Fruit fly (Drosophila melanogaster) whole organism, embryonic: ENCODE results near the gene Mccc1.

Experiments
- BtbVII ChIP-seq: fragments of 200-800 bp; sonication (Bioruptor generic); optimal IDR thresholded peaks from 3 replicates; lab custom pipeline; 2017; ENCODE audit warnings: missing biosample characterization, mild to moderate bottlenecking, missing genetic modification characterization
- CG10462 ChIP-seq: fragments of 200-800 bp; sonication (Bioruptor generic); optimal IDR thresholded peaks from 2 replicates; lab custom pipeline; 2016; ENCODE audit warnings: missing biosample characterization, missing genetic modification characterization
- CG10543 ChIP-seq: fragments of 200-800 bp; sonication (Bioruptor generic); optimal IDR thresholded peaks from 3 replicates; lab custom pipeline; 2017; ENCODE audit warnings: missing biosample characterization, mild to moderate bottlenecking, missing genetic modification characterization, moderate library complexity
- CG11504 ChIP-seq: fragments of 200-800 bp; sonication (Bioruptor generic); optimal IDR thresholded peaks from 3 replicates; lab custom pipeline; 2019; ENCODE audit warnings: missing biosample characterization, mild to moderate bottlenecking, missing genetic modification characterization, moderate library complexity
- CG11560 ChIP-seq: fragments of 200-800 bp; sonication (Bioruptor generic); IDR thresholded peaks from 3 replicates; pipeline ENCODE4 v1.3.6; 2022; ENCODE audit warnings: missing biosample characterization, missing genetic modification characterization
- CG12236 ChIP-seq: fragments of 200-800 bp; sonication (Bioruptor generic); optimal IDR thresholded peaks from 2 replicates; lab custom pipeline; 2016; ENCODE audit warnings: missing biosample characterization, missing genetic modification characterization
- CG13775 ChIP-seq: fragments of 200-800 bp; sonication (Bioruptor generic); optimal IDR thresholded peaks from 3 replicates; lab custom pipeline; 2017; ENCODE audit warnings: missing biosample characterization, mild to moderate bottlenecking, missing genetic modification characterization
- CG14710 ChIP-seq: fragments of 200-800 bp; sonication (Bioruptor generic); optimal IDR thresholded peaks from 3 replicates; lab custom pipeline; 2019; ENCODE audit warnings: missing biosample characterization, mild to moderate bottlenecking, missing genetic modification characterization, moderate library complexity
- CG15269 ChIP-seq: fragments of 200-800 bp; sonication (Bioruptor generic); optimal IDR thresholded peaks from 2 replicates; lab custom pipeline; 2018; ENCODE audit warnings: missing biosample characterization, mild to moderate bottlenecking, missing genetic modification characterization, moderate library complexity
- CG1647 ChIP-seq: fragments of 200-800 bp; sonication (Bioruptor generic); optimal IDR thresholded peaks from 3 replicates; lab custom pipeline; 2016; ENCODE audit warnings: missing biosample characterization, missing genetic modification characterization
- CG16779 ChIP-seq: fragments of 200-800 bp; sonication (Bioruptor generic); IDR thresholded peaks from 2 replicates; pipeline ENCODE4 v1.3.6; 2022; ENCODE audit warnings: missing biosample characterization, missing genetic modification characterization
- CG1792 ChIP-seq: fragments of 200-800 bp; sonication (Bioruptor generic); optimal IDR thresholded peaks from 2 replicates; lab custom pipeline; 2016; ENCODE audit warnings: missing biosample characterization, missing genetic modification characterization
- CG18599 ChIP-seq: fragments of 200-800 bp; sonication (Bioruptor generic); optimal IDR thresholded peaks from 3 replicates; lab custom pipeline; 2017; ENCODE audit warnings: missing biosample characterization, missing genetic modification characterization, mild to moderate bottlenecking, moderate library complexity, missing genetic modification reagents
- CG4328 ChIP-seq: fragments of 200-800 bp; sonication (Bioruptor generic); optimal IDR thresholded peaks from 3 replicates; lab custom pipeline; 2017; ENCODE audit warnings: missing biosample characterization, missing genetic modification reagents, missing genetic modification characterization
- CG6765 ChIP-seq: fragments of 200-800 bp; sonication (Bioruptor generic); optimal IDR thresholded peaks from 3 replicates; lab custom pipeline; 2017; ENCODE audit warnings: missing biosample characterization, mild to moderate bottlenecking, missing genetic modification characterization
- CG7271 ChIP-seq: fragments of 200-800 bp; sonication (Bioruptor generic); optimal IDR thresholded peaks from 2 replicates; lab custom pipeline; 2018; ENCODE audit warnings: missing biosample characterization, mild to moderate bottlenecking, missing genetic modification characterization, moderate library complexity
- CG7372 ChIP-seq: fragments of 200-800 bp; sonication (Bioruptor generic); IDR thresholded peaks from 2 replicates; pipeline ENCODE4 v1.3.6; 2022; ENCODE audit warnings: missing biosample characterization, missing genetic modification characterization
- CG8089 ChIP-seq: fragments of 200-800 bp; sonication (Bioruptor generic); optimal IDR thresholded peaks from 3 replicates; lab custom pipeline; 2016; ENCODE audit warnings: missing biosample characterization, missing genetic modification characterization
- CG9932 ChIP-seq: fragments of 200-800 bp; sonication (Bioruptor generic); IDR thresholded peaks from 2 replicates; pipeline ENCODE4 v1.3.6; 2022; ENCODE audit warnings: missing biosample characterization, missing genetic modification characterization
- Chrac-16 ChIP-seq: fragments of 200-800 bp; sonication (Bioruptor generic); optimal IDR thresholded peaks from 3 replicates; lab custom pipeline; 2016; ENCODE audit warnings: missing biosample characterization, missing genetic modification characterization
- CoRest ChIP-seq: fragments of 200-800 bp; sonication (Bioruptor generic); optimal IDR thresholded peaks from 3 replicates; lab custom pipeline; 2018; ENCODE audit warnings: missing biosample characterization, mild to moderate bottlenecking, missing genetic modification characterization, moderate library complexity
- Deaf1 ChIP-seq: fragments of 200-800 bp; optimal IDR thresholded peaks from 3 replicates; lab custom pipeline; 2019; ENCODE audit warnings: missing biosample characterization, mild to moderate bottlenecking, missing genetic modification characterization, moderate library complexity
- Fer1 ChIP-seq: fragments of 200-800 bp; sonication (Bioruptor generic); optimal IDR thresholded peaks from 2 replicates; lab custom pipeline; 2017; ENCODE audit warnings: missing biosample characterization, mild to moderate bottlenecking, missing genetic modification characterization
- H15 ChIP-seq: fragments of 200-800 bp; sonication (Bioruptor generic); IDR thresholded peaks from 3 replicates; pipeline ENCODE4 v1.3.6; 2022; ENCODE audit warnings: missing biosample characterization, missing genetic modification characterization
- Kr ChIP-seq: fragments of 200-800 bp; sonication (Bioruptor generic); optimal IDR thresholded peaks from 2 replicates; lab custom pipeline; 2017; ENCODE audit warnings: missing biosample characterization, mild to moderate bottlenecking, missing genetic modification characterization
- Lpt ChIP-seq: fragments of >200 bp; optimal IDR thresholded peaks from 2 replicates; lab custom pipeline; 2018; ENCODE audit warnings: missing biosample characterization, missing genetic modification characterization
- Spps ChIP-seq: fragments of 200-800 bp; sonication (Bioruptor generic); optimal IDR thresholded peaks from 2 replicates; lab custom pipeline; 2018; ENCODE audit warnings: missing biosample characterization, mild to moderate bottlenecking, missing genetic modification characterization
- Stat92E ChIP-seq, 3 experiments: fragments of >200 bp in 2 of 3; fragments of 200-800 bp in 1 of 3; sonication (Bioruptor generic) in 1 of 3; optimal IDR thresholded peaks; 2 replicates each; lab custom pipeline; 2017 to 2019; ENCODE audit warnings: missing biosample characterization in 3 of 3, missing genetic modification characterization in 3 of 3, mild to moderate bottlenecking in 1 of 3, moderate library complexity in 1 of 3
- Trl ChIP-seq, 3 experiments: fragments of >200 bp in 2 of 3; fragments of 200-800 bp in 1 of 3; sonication (Bioruptor generic) in 1 of 3; optimal IDR thresholded peaks; 2 replicates in 1 of 3; 3 replicates in 2 of 3; lab custom pipeline; 2016 to 2017; ENCODE audit warnings: missing biosample characterization in 1 of 3, missing genetic modification characterization in 1 of 3
- Usf ChIP-seq: fragments of 200-800 bp; sonication (Bioruptor generic); optimal IDR thresholded peaks from 2 replicates; lab custom pipeline; 2017; ENCODE audit warnings: missing genotype, missing biosample characterization, missing genetic modification characterization
- abd-A ChIP-seq: fragments of 200-800 bp; sonication (Bioruptor generic); optimal IDR thresholded peaks from 3 replicates; lab custom pipeline; 2019; ENCODE audit warnings: missing biosample characterization, mild to moderate bottlenecking, missing genetic modification characterization, moderate library complexity
- ato ChIP-seq: fragments of 200-800 bp; sonication (Bioruptor generic); IDR thresholded peaks from 2 replicates; pipeline ENCODE4 v1.3.6; 2022; ENCODE audit warnings: missing biosample characterization, missing genetic modification characterization; ENCODE audit not compliant: partially characterized antibody
- cato ChIP-seq: fragments of 200-800 bp; sonication (Bioruptor generic); optimal IDR thresholded peaks from 2 replicates; lab custom pipeline; 2016; ENCODE audit warnings: missing biosample characterization, missing genetic modification characterization, borderline replicate concordance
- chinmo ChIP-seq: fragments of 200-800 bp; sonication (Bioruptor generic); IDR thresholded peaks from 4 replicates; pipeline ENCODE4 v1.3.6; 2022; ENCODE audit warnings: missing biosample characterization, missing genetic modification characterization; ENCODE audit not compliant: partially characterized antibody
- crol ChIP-seq: fragments of 200-800 bp; sonication (Bioruptor generic); IDR thresholded peaks from 2 replicates; pipeline ENCODE4 v1.3.6; 2022; ENCODE audit warnings: missing biosample characterization, missing genetic modification characterization
- disco-r ChIP-seq: fragments of 200-800 bp; sonication (Bioruptor generic); optimal IDR thresholded peaks from 2 replicates; lab custom pipeline; 2016; ENCODE audit warnings: missing biosample characterization, missing genetic modification characterization
- dmrt99B ChIP-seq: fragments of 200-800 bp; sonication (Bioruptor generic); optimal IDR thresholded peaks from 2 replicates; lab custom pipeline; 2018; ENCODE audit warnings: missing biosample characterization, mild to moderate bottlenecking, missing genetic modification characterization, moderate library complexity
- gce ChIP-seq: fragments of 200-800 bp; sonication (Bioruptor generic); IDR thresholded peaks from 3 replicates; pipeline ENCODE4 v1.3.6; 2022; ENCODE audit warnings: missing biosample characterization, missing genetic modification characterization
- knrl ChIP-seq: fragments of 200-800 bp; sonication (Bioruptor generic); IDR thresholded peaks from 3 replicates; pipeline ENCODE4 v1.3.6; 2022; ENCODE audit warnings: missing biosample characterization, missing genetic modification characterization; ENCODE audit not compliant: partially characterized antibody
- lmd ChIP-seq: fragments of 200-800 bp; sonication (Bioruptor generic); IDR thresholded peaks from 2 replicates; pipeline ENCODE4 v1.3.6; 2022; ENCODE audit warnings: missing biosample characterization, missing genetic modification characterization
- nerfin-1 ChIP-seq: fragments of 200-800 bp; sonication (Bioruptor generic); optimal IDR thresholded peaks from 3 replicates; lab custom pipeline; 2019; ENCODE audit warnings: missing biosample characterization, mild to moderate bottlenecking, missing genetic modification characterization, moderate library complexity
- nmo ChIP-seq: fragments of 200-800 bp; sonication (Bioruptor generic); optimal IDR thresholded peaks from 2 replicates; lab custom pipeline; 2018; ENCODE audit warnings: missing biosample characterization, mild to moderate bottlenecking, missing genetic modification characterization, moderate library complexity
- repo ChIP-seq: fragments of 200-800 bp; sonication (Bioruptor generic); optimal IDR thresholded peaks from 2 replicates; lab custom pipeline; 2016; ENCODE audit warnings: missing biosample characterization, missing genetic modification characterization
- rib ChIP-seq: fragments of 200-800 bp; sonication (Bioruptor generic); IDR thresholded peaks from 2 replicates; pipeline ENCODE4 v1.3.6; 2022; ENCODE audit warnings: missing biosample characterization, missing genetic modification characterization
- slp2 ChIP-seq: fragments of 200-800 bp; sonication (Bioruptor generic); optimal IDR thresholded peaks from 2 replicates; lab custom pipeline; 2016; ENCODE audit warnings: missing biosample characterization, missing genetic modification characterization
- twi ChIP-seq: fragments of 200-800 bp; optimal IDR thresholded peaks from 2 replicates; lab custom pipeline; 2019; ENCODE audit warnings: missing biosample characterization, mild to moderate bottlenecking, missing genetic modification characterization, moderate library complexity
- zen2 ChIP-seq: fragments of 200-800 bp; sonication (Bioruptor generic); IDR thresholded peaks from 3 replicates; pipeline ENCODE4 v1.3.6; 2022; ENCODE audit warnings: missing biosample characterization, missing genetic modification characterization; ENCODE audit not compliant: partially characterized antibody
- zfh1 ChIP-seq: fragments of 200-800 bp; sonication (Bioruptor generic); IDR thresholded peaks from 3 replicates; pipeline ENCODE4 v1.3.6; 2022; ENCODE audit warnings: missing biosample characterization, missing genetic modification characterization

The Mccc1 gene

dm6 chr3R:31824200-31824599 is 30.5 kb upstream of the Mccc1 start (continued):
- TF ChIP-seq slp2 (GFP tag; lab: Kevin White, UChicago) (no peak), disco-r (GFP tag; lab: Kevin White, UChicago) (no peak)
- TF ChIP-seq, all 482 proteins: peak for 10

dm6 chr3R:31822462-31822861 is 28.8 kb upstream of the Mccc1 start:
- 0 out of 2 replicates have a peak, but pooled peaks have one; percentile 33 for TF ChIP-seq crol (GFP tag; lab: Robert Waterston, UW)
- TF ChIP-seq Trl (optimal IDR thresholded peaks at IDR 0.05; lab: Kevin White, UChicago), result peak; percentile 29 to 61
- TF ChIP-seq Trl (GFP tag; optimal IDR thresholded peaks at IDR 0.05; lab: Kevin White, UChicago), result no peak
- no peak for TF ChIP-seq CG11504 (tag; lab: Kevin White, UChicago)
- no peak for TF ChIP-seq repo (GFP tag; lab: Kevin White, UChicago)
- TF ChIP-seq CG13775 (GFP tag; lab: Kevin White, UChicago), result no peak
- TF ChIP-seq CG10543 (GFP tag; lab: Kevin White, UChicago), result peak; percentile 5
- peak; percentile 8 for TF ChIP-seq CG18599 (GFP tag; lab: Kevin White, UChicago)
- TF ChIP-seq abd-A (tag; lab: Kevin White, UChicago), result peak; percentile 56
- TF ChIP-seq lmd (GFP tag; lab: Robert Waterston, UW), result no peak
- TF ChIP-seq nerfin-1, result peak; percentile 50
- 0 out of 4 replicates have a peak, but pooled peaks have one; percentile 29 for TF ChIP-seq chinmo (GFP tag; lab: Robert Waterston, UW)
- no peak for TF ChIP-seq CG4328
- no peak for TF ChIP-seq CG10462 (GFP tag; lab: Kevin White, UChicago)
- TF ChIP-seq Fer1, result peak; percentile 18
- peak; percentile 40 for TF ChIP-seq Deaf1
- TF ChIP-seq, all 482 proteins: peak for 9

dm6 chr3R:31812976-31813298 is 19.2 kb upstream of the Mccc1 start:
- TF ChIP-seq gce (GFP tag; lab: Robert Waterston, UW) (no peak), CG15269 (tag; lab: Kevin White, UChicago) (no peak), CG6765 (GFP tag; lab: Kevin White, UChicago) (no peak), Kr (GFP tag; lab: Kevin White, UChicago) (no peak), knrl (no peak), ato (GFP tag; lab: Robert Waterston, UW) (peak; percentile 11; the same call in 1 of the 2 replicates), dmrt99B (tag; lab: Kevin White, UChicago) (no peak), BtbVII (GFP tag; lab: Kevin White, UChicago) (no peak), zen2 (GFP tag; lab: Robert Waterston, UW) (no peak), Usf (GFP tag; lab: Kevin White, UChicago) (no peak), rib (GFP tag; lab: Robert Waterston, UW) (0 out of 2 replicates have a peak, but pooled peaks have one; percentile 27), Spps (tag; lab: Kevin White, UChicago) (no peak), CG11560 (tag; lab: Robert Waterston, UW) (no peak), CG12236 (GFP tag; lab: Kevin White, UChicago) (no peak), zfh1 (GFP tag; lab: Robert Waterston, UW) (0 out of 3 replicates have a peak, but pooled peaks have one; percentile 14), CG14710 (no peak), nmo (GFP tag; lab: Kevin White, UChicago) (no peak), CoRest (tag; lab: Kevin White, UChicago) (no peak), cato (GFP tag; lab: Kevin White, UChicago) (no peak), H15 (no peak), Lpt (no peak), CG1647 (GFP tag; lab: Kevin White, UChicago) (no peak), CG7372 (GFP tag; lab: Robert Waterston, UW) (no peak), CG16779 (GFP tag; lab: Robert Waterston, UW) (no peak), twi (no peak), CG7271 (tag; lab: Kevin White, UChicago) (no peak), Chrac-16 (GFP tag; lab: Kevin White, UChicago) (no peak), Stat92E (GFP tag; optimal IDR thresholded peaks at IDR 0.05; lab: Kevin White, UChicago) (no peak), CG8089 (GFP tag; lab: Kevin White, UChicago) (no peak), CG9932 (GFP tag; lab: Robert Waterston, UW) (no peak), CG1792 (GFP tag; lab: Kevin White, UChicago) (no peak)
